Worm (Caenorhabditis elegans) whole organism, mixed stage, embryonic: ENCODE data around the gene fbxa-59.
A peak's percentile ranks its signal among the peaks of the same experiment; 100 is the strongest.

ENCODE experiments used
- M03D4.4 ChIP-seq: sonication (generic microtip); optimal IDR thresholded peaks from 2 replicates; lab custom pipeline; 2017; ENCODE audit warnings: mild to moderate bottlenecking, missing genetic modification characterization, missing compliant biosample characterization
- bed-3 ChIP-seq: fragments of 200-800 bp; sonication (Bioruptor generic); optimal IDR thresholded peaks from 3 replicates; lab custom pipeline; 2018; ENCODE audit warnings: mild to moderate bottlenecking, missing genetic modification characterization, moderate library complexity, missing compliant biosample characterization
- blmp-1 ChIP-seq: fragments of 150-350 bp; optimal IDR thresholded peaks from 2 replicates; lab custom pipeline; 2014; ENCODE audit warnings: missing biosample characterization, missing genetic modification characterization
- ceh-43 ChIP-seq: fragments of 200-800 bp; sonication (Bioruptor generic); optimal IDR thresholded peaks from 2 replicates; lab custom pipeline; 2018; ENCODE audit warnings: mild to moderate bottlenecking, missing genetic modification characterization, moderate library complexity, missing compliant biosample characterization
- ceh-83 ChIP-seq: fragments of 200-800 bp; sonication (Bioruptor generic); optimal IDR thresholded peaks from 2 replicates; lab custom pipeline; 2018; ENCODE audit warnings: mild to moderate bottlenecking, missing genetic modification characterization, missing compliant biosample characterization
- ces-1 ChIP-seq: fragments of 150-350 bp; optimal IDR thresholded peaks from 2 replicates; lab custom pipeline; 2014; ENCODE audit warnings: missing biosample characterization, missing genetic modification reagents, missing genetic modification characterization
- cnd-1 ChIP-seq: fragments of 200-800 bp; sonication (Bioruptor generic); optimal IDR thresholded peaks from 2 replicates; lab custom pipeline; 2018; ENCODE audit warnings: mild to moderate bottlenecking, missing genetic modification characterization, missing compliant biosample characterization
- drap-1 ChIP-seq: fragments of 200-800 bp; sonication (Bioruptor generic); optimal IDR thresholded peaks from 3 replicates; lab custom pipeline; 2018; ENCODE audit warnings: mild to moderate bottlenecking, missing genetic modification characterization, missing compliant biosample characterization
- elt-1 ChIP-seq: sonication (generic microtip); optimal IDR thresholded peaks from 2 replicates; lab custom pipeline; 2017; ENCODE audit warnings: missing genetic modification characterization, mild to moderate bottlenecking, missing compliant biosample characterization, antibody characterized with exemption, moderate library complexity, borderline replicate concordance; ENCODE audit not compliant: insufficient read depth
- elt-3 ChIP-seq: fragments of 150-350 bp; optimal IDR thresholded peaks from 2 replicates; lab custom pipeline; 2014; ENCODE audit warnings: missing biosample characterization, missing genetic modification characterization
- flh-1 ChIP-seq: fragments of 200-800 bp; sonication (Bioruptor generic); optimal IDR thresholded peaks from 2 replicates; lab custom pipeline; 2018; ENCODE audit warnings: mild to moderate bottlenecking, missing genetic modification characterization, moderate library complexity, missing compliant biosample characterization
- ham-2 ChIP-seq: fragments of 200-800 bp; sonication (Bioruptor generic); optimal IDR thresholded peaks from 2 replicates; lab custom pipeline; 2018; ENCODE audit warnings: mild to moderate bottlenecking, missing genetic modification characterization, missing compliant biosample characterization
- hlh-1 ChIP-seq: fragments of 150-350 bp; optimal IDR thresholded peaks from 2 replicates; lab custom pipeline; 2014; ENCODE audit warnings: missing biosample characterization, missing genetic modification reagents, missing genetic modification characterization
- lin-13 ChIP-seq: fragments of 150-350 bp; optimal IDR thresholded peaks from 2 replicates; lab custom pipeline; 2014; ENCODE audit warnings: missing biosample characterization, missing genetic modification characterization
- lin-32 ChIP-seq: fragments of 200-800 bp; sonication (Bioruptor generic); optimal IDR thresholded peaks from 2 replicates; lab custom pipeline; 2018; ENCODE audit warnings: mild to moderate bottlenecking, missing genetic modification characterization, missing compliant biosample characterization
- lsy-2 ChIP-seq: fragments of 150-350 bp; optimal IDR thresholded peaks from 2 replicates; lab custom pipeline; 2014; ENCODE audit warnings: missing biosample characterization, missing genetic modification characterization
- mab-5 ChIP-seq: fragments of 150-350 bp; optimal IDR thresholded peaks from 2 replicates; lab custom pipeline; 2014; ENCODE audit warnings: missing biosample characterization, missing genetic modification characterization
- mep-1 ChIP-seq: fragments of 150-350 bp; optimal IDR thresholded peaks from 2 replicates; lab custom pipeline; 2017; ENCODE audit warnings: missing biosample characterization, missing genetic modification reagents, missing genetic modification characterization, inconsistent platforms
- nhr-12 ChIP-seq: fragments of 150-350 bp; optimal IDR thresholded peaks from 2 replicates; lab custom pipeline; 2014; ENCODE audit warnings: missing biosample characterization, missing genetic modification characterization
- nhr-2 ChIP-seq: fragments of 150-350 bp; optimal IDR thresholded peaks from 2 replicates; lab custom pipeline; 2014; ENCODE audit warnings: missing biosample characterization, missing genetic modification characterization
- nhr-237 ChIP-seq: fragments of 150-350 bp; optimal IDR thresholded peaks from 2 replicates; lab custom pipeline; 2014; ENCODE audit warnings: missing biosample characterization, missing genetic modification characterization
- nhr-28 ChIP-seq: fragments of 150-350 bp; optimal IDR thresholded peaks from 2 replicates; lab custom pipeline; 2014; ENCODE audit warnings: missing biosample characterization, missing genetic modification characterization
- nhr-76 ChIP-seq: sonication (generic microtip); optimal IDR thresholded peaks from 2 replicates; lab custom pipeline; 2017; ENCODE audit warnings: missing biosample characterization, missing genetic modification characterization
- pha-4 ChIP-seq: fragments of 150-350 bp; optimal IDR thresholded peaks from 2 replicates; lab custom pipeline; 2018; ENCODE audit warnings: missing biosample characterization, missing genetic modification reagents, missing genetic modification characterization
- snpc-4 ChIP-seq: fragments of 150-350 bp; optimal IDR thresholded peaks from 2 replicates; lab custom pipeline; 2014; ENCODE audit warnings: missing biosample characterization, missing genetic modification characterization
- sptf-1 ChIP-seq: sonication (generic microtip); optimal IDR thresholded peaks from 2 replicates; lab custom pipeline; 2017; ENCODE audit warnings: mild to moderate bottlenecking, missing genetic modification characterization, moderate library complexity, missing compliant biosample characterization
- tbx-8 ChIP-seq: fragments of 200-800 bp; sonication (Bioruptor generic); optimal IDR thresholded peaks from 2 replicates; lab custom pipeline; 2018; ENCODE audit warnings: mild to moderate bottlenecking, missing genetic modification characterization, moderate library complexity, missing compliant biosample characterization
- unc-120 ChIP-seq: sonication (generic microtip); optimal IDR thresholded peaks from 2 replicates; lab custom pipeline; 2017; ENCODE audit warnings: missing genetic modification characterization, missing compliant biosample characterization; ENCODE audit not compliant: poor library complexity, severe bottlenecking
- unc-39 ChIP-seq: fragments of 150-350 bp; optimal IDR thresholded peaks from 2 replicates; lab custom pipeline; 2014; ENCODE audit warnings: missing biosample characterization, missing genetic modification characterization
- unc-62 ChIP-seq: fragments of 150-350 bp; optimal IDR thresholded peaks from 2 replicates; lab custom pipeline; 2014; ENCODE audit warnings: missing biosample characterization, missing genetic modification reagents, missing genetic modification characterization
- zip-8 ChIP-seq: fragments of 150-350 bp; optimal IDR thresholded peaks from 2 replicates; lab custom pipeline; 2014; ENCODE audit warnings: missing biosample characterization, missing genetic modification characterization
- ztf-11 ChIP-seq: fragments of 150-350 bp; optimal IDR thresholded peaks from 2 replicates; lab custom pipeline; 2014; ENCODE audit warnings: missing biosample characterization, missing genetic modification characterization

Gene fbxa-59

ce11 chrIII:901148-901547, 42.1 kb downstream of the fbxa-59 start, which contains the start of gene sucl-2:
sucl-2 (minus strand) TSS chrIII:901412.
- no peak for TF ChIP-seq nhr-76 (tag; lab: Kevin White, UChicago)
- TF ChIP-seq lsy-2, result no peak
- TF ChIP-seq elt-3 (tag; lab: Kevin White, UChicago), result no peak
- no peak for TF ChIP-seq cnd-1 (tag; lab: Kevin White, UChicago)
- TF ChIP-seq ceh-83, result no peak
- no peak for TF ChIP-seq lin-13 (tag; lab: Kevin White, UChicago)
- TF ChIP-seq unc-62, result no peak
- TF ChIP-seq mab-5, result no peak
- no peak for TF ChIP-seq nhr-12 (tag; lab: Kevin White, UChicago)
- no peak for TF ChIP-seq pha-4
- no peak for TF ChIP-seq sptf-1 (tag; lab: Kevin White, UChicago)
- TF ChIP-seq drap-1, result no peak
- no peak for TF ChIP-seq blmp-1 (tag; lab: Kevin White, UChicago)
- TF ChIP-seq elt-1 (tag; lab: Kevin White, UChicago), result no peak
- TF ChIP-seq M03D4.4 (tag; lab: Kevin White, UChicago), result no peak
- TF ChIP-seq ham-2 (GFP tag; lab: Kevin White, UChicago), result no peak

ce11 chrIII:900134-900533, 43.1 kb downstream of the fbxa-59 start:
- TF ChIP-seq unc-120 (tag; lab: Kevin White, UChicago), result no peak
- no peak for TF ChIP-seq snpc-4 (tag; lab: Kevin White, UChicago)
- TF ChIP-seq lsy-2, result no peak
- TF ChIP-seq nhr-237 (tag; lab: Kevin White, UChicago), result no peak
- TF ChIP-seq M03D4.4 (tag; lab: Kevin White, UChicago), result no peak
- no peak for TF ChIP-seq mep-1 (tag; lab: Kevin White, UChicago)
- TF ChIP-seq ham-2 (GFP tag; lab: Kevin White, UChicago), result no peak
- TF ChIP-seq lin-13 (tag; lab: Kevin White, UChicago), result no peak
- TF ChIP-seq elt-1 (tag; lab: Kevin White, UChicago), result no peak
- TF ChIP-seq unc-39 (tag; lab: Kevin White, UChicago), result no peak
- TF ChIP-seq blmp-1 (tag; lab: Kevin White, UChicago), result no peak

ce11 chrIII:896904-897303, 46.4 kb downstream of the fbxa-59 start:
- no peak for TF ChIP-seq blmp-1 (tag; lab: Kevin White, UChicago)
- TF ChIP-seq lin-32 (GFP tag; lab: Kevin White, UChicago), result no peak
- no peak for TF ChIP-seq flh-1 (GFP tag; lab: Kevin White, UChicago)
- TF ChIP-seq mep-1 (tag; lab: Kevin White, UChicago), result no peak
- TF ChIP-seq cnd-1 (tag; lab: Kevin White, UChicago), result no peak
- TF ChIP-seq ceh-43 (GFP tag; lab: Kevin White, UChicago), result no peak
- TF ChIP-seq pha-4, result no peak
- no peak for TF ChIP-seq zip-8
- no peak for TF ChIP-seq unc-120 (tag; lab: Kevin White, UChicago)
- TF ChIP-seq ceh-83, result no peak
- no peak for TF ChIP-seq nhr-28
- TF ChIP-seq unc-39 (tag; lab: Kevin White, UChicago), result no peak

ce11 chrIII:895525-895924, 47.8 kb downstream of the fbxa-59 start, which contains the start of the genes ztf-18 and F23H11.2:
ztf-18 (minus strand) TSS chrIII:895712.
F23H11.2 (plus strand) TSS chrIII:895747.
- TF ChIP-seq unc-39 (tag; lab: Kevin White, UChicago) (no peak), hlh-1 (tag; lab: Kevin White, UChicago) (peak; percentile 18), lsy-2 (no peak), sptf-1 (tag; lab: Kevin White, UChicago) (no peak), nhr-28 (no peak)

ce11 chrIII:891014-891413, 52.3 kb downstream of the fbxa-59 start, which contains the start of gene T24C4.10:
T24C4.10 (minus strand) TSS chrIII:891243.
- TF ChIP-seq lin-32 (GFP tag; lab: Kevin White, UChicago) (no peak), ces-1 (GFP tag; lab: Kevin White, UChicago) (no peak), nhr-12 (tag; lab: Kevin White, UChicago) (no peak), ceh-83 (no peak), ham-2 (GFP tag; lab: Kevin White, UChicago) (no peak), bed-3 (GFP tag; lab: Kevin White, UChicago) (no peak), hlh-1 (tag; lab: Kevin White, UChicago) (no peak), zip-8 (no peak), ztf-11 (tag; lab: Kevin White, UChicago) (no peak), snpc-4 (tag; lab: Kevin White, UChicago) (no peak), nhr-2 (no peak), M03D4.4 (tag; lab: Kevin White, UChicago) (no peak), tbx-8 (GFP tag; lab: Kevin White, UChicago) (no peak), elt-3 (tag; lab: Kevin White, UChicago) (no peak)
